Fruit fly (Drosophila melanogaster) whole organism, embryonic: ENCODE results near the gene CG14410.

Source experiments
- Ada2b ChIP-seq: fragments of 200-800 bp; sonication (Bioruptor generic); IDR thresholded peaks from 2 replicates; pipeline ENCODE4 v1.3.6; 2022; ENCODE audit warnings: missing biosample characterization, missing genetic modification characterization
- B-H1 ChIP-seq: fragments of 200-800 bp; sonication (Bioruptor generic); IDR thresholded peaks from 3 replicates; pipeline ENCODE4 v1.3.6; 2022; ENCODE audit warnings: missing biosample characterization, missing genetic modification characterization
- Bdp1 ChIP-seq: fragments of 200-800 bp; sonication (Bioruptor generic); optimal IDR thresholded peaks from 3 replicates; lab custom pipeline; 2016; ENCODE audit warnings: missing biosample characterization, missing genetic modification characterization
- Blimp-1 ChIP-seq: fragments of 200-800 bp; sonication (Bioruptor generic); optimal IDR thresholded peaks from 3 replicates; lab custom pipeline; 2018; ENCODE audit warnings: missing biosample characterization, missing genetic modification characterization, mild to moderate bottlenecking, moderate library complexity, missing genetic modification reagents
- CG10209 ChIP-seq: fragments of 200-800 bp; sonication (Bioruptor generic); optimal IDR thresholded peaks from 3 replicates; lab custom pipeline; 2017; ENCODE audit warnings: missing biosample characterization, mild to moderate bottlenecking, missing genetic modification characterization, missing genetic modification reagents
- CG10959 ChIP-seq: fragments of 200-800 bp; sonication (Bioruptor generic); IDR thresholded peaks from 2 replicates; pipeline ENCODE4 v1.3.6; 2022; ENCODE audit warnings: missing biosample characterization, missing genetic modification characterization
- CG11456 ChIP-seq: fragments of 200-800 bp; sonication (Bioruptor generic); IDR thresholded peaks from 3 replicates; pipeline ENCODE4 v1.3.6; 2022; ENCODE audit warnings: missing biosample characterization, missing genetic modification characterization
- CG12769 ChIP-seq: fragments of 200-800 bp; sonication (Bioruptor generic); optimal IDR thresholded peaks from 2 replicates; lab custom pipeline; 2019; ENCODE audit warnings: missing biosample characterization, mild to moderate bottlenecking, missing genetic modification characterization, moderate library complexity
- CG13894 ChIP-seq: fragments of 200-800 bp; sonication (Bioruptor generic); optimal IDR thresholded peaks from 3 replicates; lab custom pipeline; 2018; ENCODE audit warnings: missing biosample characterization, mild to moderate bottlenecking, missing genetic modification characterization, moderate library complexity
- CG14014 ChIP-seq: fragments of 200-800 bp; sonication (Bioruptor generic); IDR thresholded peaks from 2 replicates; pipeline ENCODE4 v1.3.6; 2022; ENCODE audit warnings: missing biosample characterization, missing genetic modification characterization
- CG14050 ChIP-seq: fragments of 200-800 bp; sonication (Bioruptor generic); IDR thresholded peaks from 3 replicates; pipeline ENCODE4 v1.3.6; 2022; ENCODE audit warnings: missing biosample characterization, missing genetic modification characterization
- CG16863 ChIP-seq: fragments of 200-800 bp; sonication (Bioruptor generic); optimal IDR thresholded peaks from 3 replicates; lab custom pipeline; 2016; ENCODE audit warnings: missing biosample characterization, missing genetic modification characterization
- CG17361 ChIP-seq: fragments of 200-800 bp; sonication (Bioruptor generic); IDR thresholded peaks from 3 replicates; pipeline ENCODE4 v1.3.6; 2022; ENCODE audit warnings: missing biosample characterization, missing genetic modification characterization
- CG3065 ChIP-seq: fragments of 200-800 bp; sonication (Bioruptor generic); optimal IDR thresholded peaks from 2 replicates; lab custom pipeline; 2016; ENCODE audit warnings: missing biosample characterization, missing genetic modification characterization
- CG3726 ChIP-seq: fragments of 200-800 bp; sonication (Bioruptor generic); IDR thresholded peaks from 3 replicates; pipeline ENCODE4, ENCODE4 v1.3.6; 2022; ENCODE audit warnings: missing biosample characterization, missing genetic modification characterization
- CG42726 ChIP-seq: fragments of 200-800 bp; sonication (Bioruptor generic); IDR thresholded peaks from 2 replicates; pipeline ENCODE4 v1.3.6; 2022; ENCODE audit warnings: missing biosample characterization, missing genetic modification characterization; ENCODE audit not compliant: partially characterized antibody
- CG4617 ChIP-seq: fragments of 200-800 bp; sonication (Bioruptor generic); optimal IDR thresholded peaks from 3 replicates; lab custom pipeline; 2016; ENCODE audit warnings: missing biosample characterization, missing genetic modification characterization, borderline replicate concordance
- CG4707 ChIP-seq: fragments of 200-800 bp; sonication (Bioruptor generic); optimal IDR thresholded peaks from 2 replicates; lab custom pipeline; 2018; ENCODE audit warnings: missing biosample characterization, mild to moderate bottlenecking, missing genetic modification characterization, moderate library complexity
- CG6272 ChIP-seq: fragments of 200-800 bp; sonication (Bioruptor generic); IDR thresholded peaks from 2 replicates; pipeline ENCODE4 v1.3.6; 2022; ENCODE audit warnings: missing biosample characterization, missing genetic modification characterization
- CG6813 ChIP-seq: fragments of 200-800 bp; sonication (Bioruptor generic); optimal IDR thresholded peaks from 2 replicates; lab custom pipeline; 2017; ENCODE audit warnings: missing biosample characterization, missing genetic modification characterization, mild to moderate bottlenecking, moderate library complexity, missing genetic modification reagents
- CG7928 ChIP-seq: fragments of 200-800 bp; sonication (Bioruptor generic); optimal IDR thresholded peaks from 2 replicates; lab custom pipeline; 2017; ENCODE audit warnings: missing biosample characterization, mild to moderate bottlenecking, missing genetic modification characterization
- CG8290 ChIP-seq, 3 experiments: fragments of 200-800 bp; sonication (Bioruptor generic); optimal IDR thresholded peaks; 2 replicates each; lab custom pipeline; 2016 to 2019; ENCODE audit warnings: missing biosample characterization in 3 of 3, missing genetic modification characterization in 3 of 3, mild to moderate bottlenecking in 2 of 3, moderate library complexity in 1 of 3
- Chrac-16 ChIP-seq: fragments of 200-800 bp; sonication (Bioruptor generic); optimal IDR thresholded peaks from 3 replicates; lab custom pipeline; 2016; ENCODE audit warnings: missing biosample characterization, missing genetic modification characterization
- Dref ChIP-seq: fragments of 200-800 bp; sonication (Bioruptor generic); IDR thresholded peaks from 2 replicates; pipeline ENCODE4 v1.3.6; 2022; ENCODE audit warnings: missing biosample characterization, missing genetic modification characterization
- Fer3 ChIP-seq: fragments of 200-800 bp; sonication (Bioruptor generic); optimal IDR thresholded peaks from 2 replicates; lab custom pipeline; 2018; ENCODE audit warnings: missing biosample characterization, mild to moderate bottlenecking, missing genetic modification characterization, moderate library complexity
- H15 ChIP-seq: fragments of 200-800 bp; sonication (Bioruptor generic); IDR thresholded peaks from 3 replicates; pipeline ENCODE4 v1.3.6; 2022; ENCODE audit warnings: missing biosample characterization, missing genetic modification characterization
- HmgD ChIP-seq: fragments of 200-800 bp; sonication (Bioruptor generic); optimal IDR thresholded peaks from 3 replicates; lab custom pipeline; 2016; ENCODE audit warnings: missing biosample characterization, missing genetic modification characterization
- MBD-R2 ChIP-seq: fragments of 200-800 bp; sonication (Bioruptor generic); IDR thresholded peaks from 2 replicates; pipeline ENCODE4 v1.3.6; 2022; ENCODE audit warnings: missing biosample characterization, missing genetic modification characterization
- Mes4 ChIP-seq: fragments of 200-800 bp; sonication (Bioruptor generic); optimal IDR thresholded peaks from 2 replicates; lab custom pipeline; 2016; ENCODE audit warnings: missing biosample characterization, missing genetic modification characterization
- Ptx1 ChIP-seq: fragments of 200-800 bp; sonication (Bioruptor generic); IDR thresholded peaks from 2 replicates; pipeline ENCODE4 v1.3.6; 2022; ENCODE audit warnings: missing biosample characterization, missing genetic modification characterization
- Sry-β ChIP-seq: fragments of 200-800 bp; sonication (Bioruptor generic); optimal IDR thresholded peaks from 2 replicates; lab custom pipeline; 2018; ENCODE audit warnings: missing biosample characterization, mild to moderate bottlenecking, missing genetic modification characterization, moderate library complexity
- al ChIP-seq: fragments of 200-800 bp; sonication (Bioruptor generic); IDR thresholded peaks from 2 replicates; pipeline ENCODE4 v1.3.6; 2022; ENCODE audit warnings: missing biosample characterization, missing genetic modification characterization
- aop ChIP-seq: fragments of 200-800 bp; sonication (Bioruptor generic); IDR thresholded peaks from 2 replicates; pipeline ENCODE4 v1.3.6; 2022; ENCODE audit warnings: missing biosample characterization, missing genetic modification characterization
- ap ChIP-seq: fragments of 200-800 bp; sonication (Bioruptor generic); IDR thresholded peaks from 2 replicates; pipeline ENCODE4 v1.3.6; 2022; ENCODE audit warnings: missing biosample characterization, missing genetic modification characterization
- br ChIP-seq: fragments of >200 bp; optimal IDR thresholded peaks from 2 replicates; lab custom pipeline; 2017
- dm ChIP-seq: fragments of 200-800 bp; sonication (Bioruptor generic); optimal IDR thresholded peaks from 3 replicates; lab custom pipeline; 2016; ENCODE audit warnings: missing biosample characterization, missing genetic modification characterization
- emc ChIP-seq: fragments of 200-800 bp; sonication (Bioruptor generic); optimal IDR thresholded peaks from 2 replicates; lab custom pipeline; 2016; ENCODE audit warnings: missing biosample characterization, missing genetic modification characterization
- eyg ChIP-seq: fragments of 200-800 bp; sonication (Bioruptor generic); optimal IDR thresholded peaks from 3 replicates; lab custom pipeline; 2016; ENCODE audit warnings: missing biosample characterization, missing genetic modification characterization
- fd102C ChIP-seq: fragments of 200-800 bp; sonication (Bioruptor generic); optimal IDR thresholded peaks from 2 replicates; lab custom pipeline; 2018; ENCODE audit warnings: missing biosample characterization, mild to moderate bottlenecking, missing genetic modification characterization, moderate library complexity
- fd96Cb ChIP-seq: fragments of 200-800 bp; sonication (Bioruptor generic); optimal IDR thresholded peaks from 2 replicates; lab custom pipeline; 2018; ENCODE audit warnings: missing biosample characterization, mild to moderate bottlenecking, missing genetic modification characterization, moderate library complexity
- inv ChIP-seq: fragments of 200-800 bp; sonication (Bioruptor generic); IDR thresholded peaks from 2 replicates; pipeline ENCODE4 v1.3.6; 2022; ENCODE audit warnings: missing biosample characterization, missing genetic modification characterization; ENCODE audit not compliant: partially characterized antibody
- lola ChIP-seq, 3 experiments: fragments of >200 bp in 2 of 3; fragments of 200-800 bp in 1 of 3; sonication (Bioruptor generic) in 1 of 3; optimal IDR thresholded peaks; 2 replicates each; lab custom pipeline; 2017 to 2019; ENCODE audit warnings: missing biosample characterization in 3 of 3, missing genetic modification characterization in 3 of 3, mild to moderate bottlenecking in 1 of 3, moderate library complexity in 1 of 3
- mam ChIP-seq: fragments of 200-800 bp; sonication (Bioruptor generic); optimal IDR thresholded peaks from 3 replicates; lab custom pipeline; 2016; ENCODE audit warnings: missing biosample characterization, missing genetic modification characterization
- scrt ChIP-seq: fragments of 200-800 bp; sonication (Bioruptor generic); optimal IDR thresholded peaks from 2 replicates; lab custom pipeline; 2018; ENCODE audit warnings: missing biosample characterization, mild to moderate bottlenecking, missing genetic modification characterization, moderate library complexity
- sim ChIP-seq: fragments of 200-800 bp; sonication (Bioruptor generic); IDR thresholded peaks from 2 replicates; pipeline ENCODE4 v1.3.6; 2022; ENCODE audit warnings: missing biosample characterization, missing genetic modification characterization
- stwl ChIP-seq: fragments of 200-800 bp; sonication (Bioruptor generic); optimal IDR thresholded peaks from 3 replicates; lab custom pipeline; 2018; ENCODE audit warnings: missing biosample characterization, mild to moderate bottlenecking, missing genetic modification characterization, moderate library complexity
- tin ChIP-seq: fragments of 200-800 bp; sonication (Bioruptor generic); optimal IDR thresholded peaks from 3 replicates; lab custom pipeline; 2016; ENCODE audit warnings: missing biosample characterization, missing genetic modification characterization
- wor ChIP-seq: fragments of 200-800 bp; sonication (Bioruptor generic); IDR thresholded peaks from 2 replicates; pipeline ENCODE4 v1.3.6; 2022; ENCODE audit warnings: missing biosample characterization, missing genetic modification characterization
- zen ChIP-seq: fragments of 200-800 bp; sonication (Bioruptor generic); optimal IDR thresholded peaks from 3 replicates; lab custom pipeline; 2018; ENCODE audit warnings: missing biosample characterization, mild to moderate bottlenecking, missing genetic modification characterization, moderate library complexity

CG14410 gene

dm6 chrX:14848755-14849354 is 12.3 kb downstream of the CG14410 start, which contains the start of gene CG9522 (continued):
- peak; percentile 68 for TF ChIP-seq CG4707 (GFP tag; lab: Kevin White, UChicago)
- peak; percentile 63 for TF ChIP-seq Chrac-16 (GFP tag; lab: Kevin White, UChicago)
- TF ChIP-seq Ptx1 (GFP tag; lab: Robert Waterston, UW), result peak; percentile 71
- TF ChIP-seq br (lab: Kevin White, UChicago), result no peak
- TF ChIP-seq eyg, result no peak
- peak; percentile 79 for TF ChIP-seq CG10959 (GFP tag; lab: Robert Waterston, UW)
- TF ChIP-seq CG11456 (GFP tag; lab: Robert Waterston, UW), result peak; percentile 69; the same call in 2 of the 3 replicates
- TF ChIP-seq stwl (tag; lab: Kevin White, UChicago), result peak; percentile 5
- peak; percentile 27 for TF ChIP-seq mam (GFP tag; lab: Kevin White, UChicago)
- peak; percentile 59; the same call in 1 of the 2 replicates for TF ChIP-seq MBD-R2
- no peak for TF ChIP-seq CG3065
- TF ChIP-seq inv (GFP tag; lab: Robert Waterston, UW), result no peak
- peak; percentile 67 for TF ChIP-seq CG6813 (GFP tag; lab: Kevin White, UChicago)
- TF ChIP-seq CG4617 (GFP tag; lab: Kevin White, UChicago), result no peak
- peak; percentile 45 for TF ChIP-seq scrt (GFP tag; lab: Kevin White, UChicago)
- peak; percentile 3 for TF ChIP-seq Sry-β (GFP tag; lab: Kevin White, UChicago)
- TF ChIP-seq CG14050 (GFP tag; lab: Robert Waterston, UW), result peak; percentile 34; the same call in 1 of the 3 replicates
- TF ChIP-seq Blimp-1 (GFP tag; lab: Kevin White, UChicago), result peak; percentile 86
- peak; percentile 3 for TF ChIP-seq Mes4 (GFP tag; lab: Kevin White, UChicago)
- TF ChIP-seq tin (GFP tag; lab: Kevin White, UChicago), result peak; percentile 66
- TF ChIP-seq al (GFP tag; lab: Robert Waterston, UW), result peak; percentile 66; the same call in 1 of the 2 replicates
- TF ChIP-seq B-H1 (GFP tag; lab: Robert Waterston, UW), result peak; percentile 51
- no peak for TF ChIP-seq CG3726
- TF ChIP-seq zen (tag; lab: Kevin White, UChicago), result peak; percentile 49
- peak; percentile 68 for TF ChIP-seq Fer3 (tag; lab: Kevin White, UChicago)
- peak; percentile 57 for TF ChIP-seq CG17361 (GFP tag; lab: Robert Waterston, UW)
- no peak for TF ChIP-seq Bdp1
- TF ChIP-seq lola (GFP tag; optimal IDR thresholded peaks at IDR 0.05; lab: Kevin White, UChicago), result peak in 1 of 3 experiments; percentile 71
- TF ChIP-seq CG14014 (GFP tag; lab: Robert Waterston, UW), result peak; percentile 70
- TF ChIP-seq CG16863, result peak; percentile 41
- TF ChIP-seq HmgD (GFP tag; lab: Kevin White, UChicago), result no peak
- TF ChIP-seq emc (GFP tag; lab: Kevin White, UChicago), result no peak
- no peak for TF ChIP-seq CG7928 (GFP tag; lab: Kevin White, UChicago)
- no peak for TF ChIP-seq dm (GFP tag; lab: Kevin White, UChicago)
- no peak for TF ChIP-seq CG13894
- peak; percentile 59; the same call in 1 of the 3 replicates for TF ChIP-seq H15 (GFP tag; lab: Robert Waterston, UW)
- peak; percentile 81 for TF ChIP-seq Ada2b (GFP tag; lab: Robert Waterston, UW)
- peak; percentile 82 for TF ChIP-seq sim (GFP tag; lab: Robert Waterston, UW)
- no peak for TF ChIP-seq fd102C (GFP tag; lab: Kevin White, UChicago)
- TF ChIP-seq CG8290 (GFP tag; optimal IDR thresholded peaks at IDR 0.05; lab: Kevin White, UChicago), result peak; percentile 23
- no peak for TF ChIP-seq CG8290 (tag; optimal IDR thresholded peaks at IDR 0.05; lab: Kevin White, UChicago)
- TF ChIP-seq CG42726 (GFP tag; lab: Robert Waterston, UW), result no peak
- TF ChIP-seq Dref, result no peak
- TF ChIP-seq fd96Cb (tag; lab: Kevin White, UChicago), result peak; percentile 79
- TF ChIP-seq CG10209, result peak; percentile 59
- 0 out of 2 replicates have a peak, but pooled peaks have one; percentile 35 for TF ChIP-seq aop (GFP tag; lab: Robert Waterston, UW)
- peak; percentile 25 for TF ChIP-seq CG12769 (tag; lab: Kevin White, UChicago)
- TF ChIP-seq CG6272 (GFP tag; lab: Robert Waterston, UW), result 0 out of 2 replicates have a peak, but pooled peaks have one; percentile 27
- TF ChIP-seq ap, result peak; percentile 69
- peak; percentile 47; the same call in 1 of the 2 replicates for TF ChIP-seq wor (GFP tag; lab: Robert Waterston, UW)
